Worm (Caenorhabditis elegans) whole organism, L3 larva: ENCODE data around the gene cyp-33C8.
A peak's percentile ranks its signal among the peaks of the same experiment; 100 is the strongest.

ENCODE experiments used
- R02D3.7 ChIP-seq: fragments of 150-350 bp; optimal IDR thresholded peaks from 2 replicates; lab custom pipeline; 2014; ENCODE audit warnings: missing biosample characterization, missing genetic modification characterization
- ceh-28 ChIP-seq: fragments of 150-350 bp; optimal IDR thresholded peaks from 2 replicates; lab custom pipeline; 2014; ENCODE audit warnings: missing biosample characterization, missing genetic modification reagents, missing genetic modification characterization
- ceh-82 ChIP-seq: fragments of 150-350 bp; optimal IDR thresholded peaks from 2 replicates; lab custom pipeline; 2014; ENCODE audit warnings: missing biosample characterization, missing genetic modification characterization
- daf-12 ChIP-seq: fragments of 150-350 bp; optimal IDR thresholded peaks from 2 replicates; lab custom pipeline; 2014; ENCODE audit warnings: missing biosample characterization, missing genetic modification reagents, missing genetic modification characterization
- elt-2 ChIP-seq: sonication (generic microtip); optimal IDR thresholded peaks from 2 replicates; lab custom pipeline; 2016; ENCODE audit warnings: missing genetic modification reagents, mild to moderate bottlenecking, missing genetic modification characterization, missing compliant biosample characterization
- fkh-10 ChIP-seq: sonication (generic microtip); optimal IDR thresholded peaks from 2 replicates; lab custom pipeline; 2017; ENCODE audit warnings: missing biosample characterization, missing genetic modification reagents, missing genetic modification characterization
- fkh-2 ChIP-seq: fragments of 150-350 bp; optimal IDR thresholded peaks from 2 replicates; lab custom pipeline; 2014; ENCODE audit warnings: missing biosample characterization, missing genetic modification reagents, missing genetic modification characterization
- hmg-11 ChIP-seq: sonication (generic microtip); optimal IDR thresholded peaks from 2 replicates; lab custom pipeline; 2016; ENCODE audit warnings: missing genetic modification characterization, missing compliant biosample characterization
- nfya-1 ChIP-seq: sonication (generic microtip); optimal IDR thresholded peaks from 2 replicates; lab custom pipeline; 2017; ENCODE audit warnings: missing genetic modification characterization, mild to moderate bottlenecking, missing compliant biosample characterization, antibody characterized with exemption, moderate library complexity; ENCODE audit not compliant: insufficient read depth
- nhr-11 ChIP-seq: fragments of 150-350 bp; optimal IDR thresholded peaks from 2 replicates; lab custom pipeline; 2014; ENCODE audit warnings: missing biosample characterization, missing genetic modification characterization
- nhr-23 ChIP-seq: fragments of 150-350 bp; optimal IDR thresholded peaks from 2 replicates; lab custom pipeline; 2014; ENCODE audit warnings: missing biosample characterization, missing genetic modification reagents, missing genetic modification characterization
- nhr-25 ChIP-seq: sonication (generic microtip); optimal IDR thresholded peaks from 2 replicates; lab custom pipeline; 2017; ENCODE audit warnings: missing biosample characterization, missing genetic modification characterization
- nhr-76 ChIP-seq: fragments of 150-350 bp; sonication (generic microtip); optimal IDR thresholded peaks from 5 replicates; lab custom pipeline; 2014; ENCODE audit warnings: missing biosample characterization, missing genetic modification characterization
- pha-4 ChIP-seq: fragments of 150-350 bp; optimal IDR thresholded peaks from 2 replicates; lab custom pipeline; 2014; ENCODE audit warnings: missing biosample characterization, missing genetic modification reagents, missing genetic modification characterization
- skn-1 ChIP-seq: fragments of 150-350 bp; optimal IDR thresholded peaks from 2 replicates; lab custom pipeline; 2014; ENCODE audit warnings: missing biosample characterization, missing genetic modification characterization
- snpc-4 ChIP-seq: fragments of 150-350 bp; optimal IDR thresholded peaks from 2 replicates; lab custom pipeline; 2014; ENCODE audit warnings: missing biosample characterization, missing genetic modification characterization
- tbx-2 ChIP-seq: sonication (generic microtip); optimal IDR thresholded peaks from 2 replicates; lab custom pipeline; 2016; ENCODE audit warnings: mild to moderate bottlenecking, missing genetic modification characterization, missing compliant biosample characterization
- unc-62 ChIP-seq: fragments of 150-350 bp; sonication (generic microtip); optimal IDR thresholded peaks from 4 replicates; lab custom pipeline; 2014; ENCODE audit warnings: missing biosample characterization, missing genetic modification reagents, missing genetic modification characterization

The cyp-33C8 gene

DNA sequence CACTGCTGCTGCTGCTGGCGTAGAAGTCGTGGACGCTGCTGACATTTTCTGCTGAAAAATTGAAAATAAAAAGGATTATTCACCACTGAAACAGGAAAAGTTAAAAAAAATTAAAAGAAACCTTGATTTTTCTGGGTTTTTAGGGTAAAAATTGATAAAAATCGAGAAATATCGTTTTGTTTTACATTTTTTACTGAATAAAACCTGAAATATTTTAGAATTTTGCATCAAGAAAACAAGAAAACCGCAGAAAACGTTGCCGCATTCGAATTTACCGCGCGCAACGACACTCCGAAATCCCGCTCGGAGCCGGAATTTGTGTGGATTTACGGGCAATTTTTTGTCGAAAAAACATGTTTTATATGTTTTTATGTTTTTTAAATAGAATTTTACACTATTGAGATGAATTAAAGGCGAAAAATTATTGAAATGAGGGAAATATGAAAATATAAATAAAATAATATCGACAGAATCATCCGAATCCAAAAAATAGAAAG, 43.9 kb downstream of the cyp-33C8 start, which contains the start of gene chk-1 (continued):
- TF ChIP-seq daf-12 (tag; lab: Kevin White, UChicago) (no peak), skn-1 (tag; lab: Kevin White, UChicago) (no peak), nhr-25 (tag; lab: Kevin White, UChicago) (peak; percentile 37), pha-4 (tag; lab: Kevin White, UChicago) (no peak), unc-62 (GFP tag; lab: Kevin White, UChicago) (no peak), ceh-82 (tag; lab: Kevin White, UChicago) (no peak), tbx-2 (no peak), nhr-23 (tag; lab: Kevin White, UChicago) (peak; percentile 70), fkh-2 (no peak)

DNA sequence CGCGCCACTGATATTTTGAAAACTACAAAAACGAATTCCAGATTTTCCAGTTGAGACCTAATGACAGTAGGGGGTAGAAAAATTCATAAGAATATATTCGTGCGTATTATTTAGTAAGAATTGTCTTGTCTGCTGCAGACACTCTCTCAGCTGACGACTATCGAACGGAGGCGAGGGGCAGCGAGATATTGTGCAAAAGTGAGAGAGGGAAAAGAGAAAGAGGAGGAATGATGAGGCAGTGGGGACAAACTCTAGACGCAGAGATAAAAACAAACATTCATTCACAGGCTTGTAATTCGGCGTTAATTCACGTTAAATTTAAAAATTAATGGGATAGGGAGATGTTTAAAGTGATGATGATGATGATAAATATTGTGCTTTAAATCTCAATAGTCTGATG, 46.5 kb downstream of the cyp-33C8 start, which contains the start of gene gid-7:
Gene gid-7, minus strand, starts transcription at position 188 of the 400 bp plus-strand sequence.
- TF ChIP-seq elt-2 (peak; percentile 26), ceh-28 (tag; lab: Kevin White, UChicago) (peak; percentile 3), fkh-10 (GFP tag; lab: Kevin White, UChicago) (no peak), snpc-4 (tag; lab: Kevin White, UChicago) (peak; percentile 71), R02D3.7 (tag; lab: Kevin White, UChicago) (peak; percentile 68), pha-4 (tag; lab: Kevin White, UChicago) (peak; percentile 50), nhr-76 (tag; lab: Kevin White, UChicago) (no peak), nhr-11 (tag; lab: Kevin White, UChicago) (no peak), nfya-1 (tag; lab: Kevin White, UChicago) (peak; percentile 57), fkh-2 (no peak), hmg-11 (tag; lab: Kevin White, UChicago) (peak; percentile 64), skn-1 (tag; lab: Kevin White, UChicago) (peak; percentile 7)
